Worm (Caenorhabditis elegans): ENCODE measurements around the gene rpl-9.
A peak's percentile ranks its signal among the peaks of the same experiment; 100 is the strongest.

The rpl-9 gene

DNA sequence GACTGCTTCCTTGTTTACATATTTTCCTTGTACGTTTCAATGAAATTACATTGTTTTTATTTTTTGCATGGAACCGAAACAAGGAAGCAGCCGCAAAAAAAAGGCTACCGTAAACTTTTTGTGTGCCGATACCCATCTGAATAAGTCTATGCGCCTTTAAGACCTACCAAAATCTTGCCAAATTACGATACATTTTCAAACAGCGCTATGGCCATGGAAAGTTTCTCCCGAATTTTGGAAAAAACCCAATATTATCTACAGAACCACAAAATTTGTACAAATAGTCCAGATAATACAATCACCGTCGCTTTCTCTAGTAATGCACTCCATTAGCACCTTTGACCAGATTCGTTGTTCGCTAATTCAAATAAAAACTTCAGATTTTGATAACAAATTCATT, 905 bp downstream of the rpl-9 start:
- TF ChIP-seq lsy-2 (tag; optimal IDR thresholded peaks at IDR 0.05) (peak in 1 of 2 experiments; percentile 22), nhr-19 (GFP tag; conservative IDR thresholded peaks at IDR 0.05) (no peak)

DNA sequence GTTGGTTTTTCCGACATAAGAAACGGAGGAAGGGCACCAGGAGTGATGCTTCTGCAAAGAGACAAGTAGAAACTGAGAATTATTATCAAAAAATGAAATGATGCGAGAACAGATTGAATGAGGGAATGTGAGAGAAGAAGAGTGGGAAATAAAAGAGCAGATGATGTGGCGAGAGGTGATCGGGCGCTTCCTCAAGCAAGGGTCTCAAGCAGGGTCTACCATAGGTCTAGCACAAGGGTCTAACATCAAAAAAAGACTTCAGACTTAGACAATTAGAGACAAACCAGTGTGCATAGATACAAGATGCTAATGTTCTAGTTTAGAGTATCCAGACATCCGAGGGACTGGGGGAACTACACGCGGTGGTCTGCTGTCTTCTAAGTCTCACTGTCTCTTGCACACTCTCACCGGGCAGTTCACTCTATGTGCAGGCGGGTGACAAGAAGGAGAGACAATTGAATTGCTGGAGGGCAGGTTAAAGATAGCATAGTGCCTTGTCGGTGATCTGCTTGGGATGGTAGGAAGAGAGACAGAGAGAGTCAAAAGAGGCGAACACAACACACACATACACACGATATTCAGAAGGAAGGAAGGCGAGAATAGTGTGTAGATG, 2.4 kb downstream of the rpl-9 start, which contains the start of gene R13A5.7:
R13A5.7 (minus strand) TSS at position 51 of the 613 bp plus-strand sequence.
- TF ChIP-seq lir-3 (tag; optimal IDR thresholded peaks at IDR 0.05; ENCODE audit: poor library complexity) (peak; percentile 48), sptf-1 (tag; optimal IDR thresholded peaks at IDR 0.05) (no peak), ceh-90 (tag; optimal IDR thresholded peaks at IDR 0.05) (no peak), hpl-2 (GFP tag; optimal IDR thresholded peaks at IDR 0.05) (no peak), skn-1 (tag; optimal IDR thresholded peaks at IDR 0.05) (peak; percentile 22), grh-1 (GFP tag; IDR thresholded peaks at IDR 0.05) (no peak), mab-9 (GFP tag; IDR thresholded peaks at IDR 0.05) (peak; percentile 57; the same call in 1 of the 2 replicates), swsn-7 (tag; optimal IDR thresholded peaks at IDR 0.05) (peak; percentile 83), lsy-2 (tag; optimal IDR thresholded peaks at IDR 0.05) (peak; percentile 68 to 86), ztf-11 (tag; optimal IDR thresholded peaks at IDR 0.05) (peak in 1 of 2 experiments; percentile 9), blmp-1 (tag; optimal IDR thresholded peaks at IDR 0.05) (peak; percentile 58), mef-2 (tag; optimal IDR thresholded peaks at IDR 0.05) (no peak), sup-37 (GFP tag; optimal IDR thresholded peaks at IDR 0.05) (no peak), efl-3 (GFP tag; optimal IDR thresholded peaks at IDR 0.05) (no peak), F16B12.6 (tag; optimal IDR thresholded peaks at IDR 0.05) (peak; percentile 57), lin-15B (tag; optimal IDR thresholded peaks at IDR 0.05) (peak; percentile 31), alr-1 (tag; optimal IDR thresholded peaks at IDR 0.05; ENCODE audit: borderline replicate concordance) (no peak), zag-1 (tag; optimal IDR thresholded peaks at IDR 0.05) (no peak), nhr-85 (tag) (peak; percentile 82), xbp-1 (tag; optimal IDR thresholded peaks at IDR 0.05) (peak; percentile 85), dsc-1 (tag; optimal IDR thresholded peaks at IDR 0.05) (peak; percentile 59), elt-3 (tag; optimal IDR thresholded peaks at IDR 0.05) (peak in 1 of 6 experiments; percentile 20), C16A3.4 (tag; optimal IDR thresholded peaks at IDR 0.05) (peak; percentile 33), Y116A8C.19 (tag; optimal IDR thresholded peaks at IDR 0.05; ENCODE audit: borderline replicate concordance) (no peak), tlp-1 (tag; optimal IDR thresholded peaks at IDR 0.05) (no peak), pqm-1 (tag; optimal IDR thresholded peaks at IDR 0.05) (no peak), jun-1 (tag; optimal IDR thresholded peaks at IDR 0.05) (peak; percentile 75), ama-1 (optimal IDR thresholded peaks at IDR 0.05) (no peak), ceh-8 (GFP tag; optimal IDR thresholded peaks at IDR 0.05) (no peak), mdl-1 (tag; optimal IDR thresholded peaks at IDR 0.05) (peak in 1 of 2 experiments; percentile 89), nhr-47 (tag; optimal IDR thresholded peaks at IDR 0.05) (peak; percentile 84), nhr-28 (tag; optimal IDR thresholded peaks at IDR 0.05) (no peak), fos-1 (tag; optimal IDR thresholded peaks at IDR 0.05) (peak; percentile 47), snu-23 (GFP tag; optimal IDR thresholded peaks at IDR 0.05) (peak; percentile 82), ceh-82 (tag; optimal IDR thresholded peaks at IDR 0.05) (peak; percentile 64 to 80 (median 68)), nhr-90 (tag; optimal IDR thresholded peaks at IDR 0.05; ENCODE audit: poor library complexity) (peak; percentile 59), vab-15 (tag; optimal IDR thresholded peaks at IDR 0.05) (no peak), isw-1 (GFP tag; IDR thresholded peaks at IDR 0.05) (peak; percentile 38), fkh-4 (tag; optimal IDR thresholded peaks at IDR 0.05; ENCODE audit: borderline replicate concordance) (no peak), efl-1 (optimal IDR thresholded peaks at IDR 0.05) (peak; percentile 70 to 79), efl-1 (GFP tag; optimal IDR thresholded peaks at IDR 0.05 in 1 of 2) (peak; percentile 47 to 93), lin-39 (tag; optimal IDR thresholded peaks at IDR 0.05) (no peak), nhr-12 (tag; optimal IDR thresholded peaks at IDR 0.05) (no peak), egl-27 (tag; optimal IDR thresholded peaks at IDR 0.05) (peak; percentile 25 to 61), dpl-1 (GFP tag; optimal IDR thresholded peaks at IDR 0.05) (peak; percentile 38 to 62 (median 43)), aha-1 (tag; optimal IDR thresholded peaks at IDR 0.05) (no peak), lin-35 (GFP tag; optimal IDR thresholded peaks at IDR 0.05) (peak; percentile 66 to 80), unc-30 (tag; optimal IDR thresholded peaks at IDR 0.05) (no peak), unc-98 (GFP tag; IDR thresholded peaks at IDR 0.05) (no peak)
